Worm (Caenorhabditis elegans) whole organism, L1 larva: Measurements from ENCODE around the gene EEED8.4.

Experiments
- C04F5.9 ChIP-seq: sonication (generic microtip); optimal IDR thresholded peaks from 2 replicates; lab custom pipeline; 2016; ENCODE audit warnings: missing genetic modification characterization, missing compliant biosample characterization
- C16A3.4 ChIP-seq: fragments of 150-350 bp; optimal IDR thresholded peaks from 2 replicates; lab custom pipeline; 2014; ENCODE audit warnings: missing biosample characterization, missing genetic modification characterization
- C34B4.2 ChIP-seq: sonication (generic microtip); optimal IDR thresholded peaks from 2 replicates; lab custom pipeline; 2017; ENCODE audit warnings: mild to moderate bottlenecking, missing genetic modification characterization, missing compliant biosample characterization
- F16B12.6 ChIP-seq: fragments of 150-350 bp; optimal IDR thresholded peaks from 2 replicates; lab custom pipeline; 2014; ENCODE audit warnings: missing biosample characterization, missing genetic modification characterization
- alr-1 ChIP-seq: fragments of 200-800 bp; sonication (Bioruptor generic); optimal IDR thresholded peaks from 2 replicates; lab custom pipeline; 2018; ENCODE audit warnings: borderline replicate concordance, mild to moderate bottlenecking, missing genetic modification characterization, missing compliant biosample characterization
- aly-2 ChIP-seq: fragments of 150-350 bp; optimal IDR thresholded peaks from 2 replicates; lab custom pipeline; 2014; ENCODE audit warnings: missing biosample characterization, missing genetic modification characterization
- blmp-1 ChIP-seq: fragments of 150-350 bp; optimal IDR thresholded peaks from 2 replicates; lab custom pipeline; 2014; ENCODE audit warnings: missing biosample characterization, missing genetic modification characterization
- ceh-8 ChIP-seq: fragments of 200-800 bp; sonication (Bioruptor generic); optimal IDR thresholded peaks from 2 replicates; lab custom pipeline; 2018; ENCODE audit warnings: mild to moderate bottlenecking, missing genetic modification characterization, moderate library complexity, missing compliant biosample characterization
- ceh-88 ChIP-seq: fragments of 200-800 bp; sonication (Bioruptor generic); IDR thresholded peaks from 2 replicates; pipeline ENCODE4 v1.3.6; 2022; ENCODE audit warnings: missing genetic modification characterization, missing compliant biosample characterization
- ces-1 ChIP-seq: fragments of 150-350 bp; optimal IDR thresholded peaks from 2 replicates; lab custom pipeline; 2014; ENCODE audit warnings: missing biosample characterization, missing genetic modification reagents, missing genetic modification characterization
- dpl-1 ChIP-seq, 3 experiments: fragments of 150-350 bp in 2 of 3; sonication (generic microtip) in 1 of 3; optimal IDR thresholded peaks; 2 replicates each; lab custom pipeline; 2014 to 2017; ENCODE audit warnings: missing biosample characterization in 3 of 3, missing genetic modification characterization in 3 of 3, missing genetic modification reagents in 3 of 3
- efl-1 ChIP-seq, 4 experiments: fragments of 150-350 bp; optimal IDR thresholded peaks in 3 of 4; peaks in 1 of 4; 1 replicate in 1 of 4; 2 replicates in 3 of 4; lab custom pipeline; 2014; ENCODE audit warnings: missing biosample characterization in 2 of 4, missing genetic modification characterization in 2 of 4, missing genetic modification reagents in 2 of 4
- elt-2 ChIP-seq: sonication (generic microtip); optimal IDR thresholded peaks from 2 replicates; lab custom pipeline; 2016; ENCODE audit warnings: missing genetic modification characterization, mild to moderate bottlenecking, inconsistent platforms, missing compliant biosample characterization, missing genetic modification reagents
- ets-5 ChIP-seq: fragments of 200-800 bp; sonication (Bioruptor generic); IDR thresholded peaks from 2 replicates; pipeline ENCODE4 v1.3.6; 2022; ENCODE audit warnings: missing genetic modification characterization, missing compliant biosample characterization
- fkh-4 ChIP-seq: sonication (generic microtip); optimal IDR thresholded peaks from 2 replicates; lab custom pipeline; 2016; ENCODE audit warnings: missing compliant biosample characterization, missing genetic modification characterization, borderline replicate concordance
- grh-1 ChIP-seq: fragments of 200-800 bp; sonication (Bioruptor generic); IDR thresholded peaks from 2 replicates; pipeline ENCODE4 v1.3.6; 2022; ENCODE audit warnings: missing genetic modification reagents, missing genetic modification characterization, missing compliant biosample characterization
- hlh-17 ChIP-seq: fragments of 200-800 bp; sonication (Bioruptor generic); optimal IDR thresholded peaks from 2 replicates; lab custom pipeline; 2018; ENCODE audit warnings: missing genetic modification characterization, mild to moderate bottlenecking, missing compliant biosample characterization, moderate library complexity, borderline replicate concordance
- hlh-4 ChIP-seq: sonication (generic microtip); optimal IDR thresholded peaks from 2 replicates; lab custom pipeline; 2016; ENCODE audit warnings: mild to moderate bottlenecking, missing genetic modification characterization, missing compliant biosample characterization
- hpl-2 ChIP-seq: fragments of 150-350 bp; optimal IDR thresholded peaks from 2 replicates; lab custom pipeline; 2014; ENCODE audit warnings: missing biosample characterization, missing genetic modification reagents, missing genetic modification characterization
- irx-1 ChIP-seq: sonication (generic microtip); optimal IDR thresholded peaks from 2 replicates; lab custom pipeline; 2016; ENCODE audit warnings: missing genetic modification characterization, missing compliant biosample characterization
- jun-1 ChIP-seq: fragments of 150-350 bp; optimal IDR thresholded peaks from 2 replicates; lab custom pipeline; 2014; ENCODE audit warnings: missing biosample characterization, missing genetic modification reagents, missing genetic modification characterization
- lin-14 ChIP-seq: fragments of 200-800 bp; sonication (Bioruptor generic); optimal IDR thresholded peaks from 2 replicates; lab custom pipeline; 2018; ENCODE audit warnings: mild to moderate bottlenecking, missing genetic modification characterization, moderate library complexity, missing compliant biosample characterization
- lin-35 ChIP-seq, 2 experiments: fragments of 150-350 bp; optimal IDR thresholded peaks; 2 replicates each; lab custom pipeline; 2014; ENCODE audit warnings: missing biosample characterization in 2 of 2, missing genetic modification characterization in 2 of 2, missing genetic modification reagents in 2 of 2
- lin-39 ChIP-seq: fragments of 150-350 bp; optimal IDR thresholded peaks from 2 replicates; lab custom pipeline; 2014; ENCODE audit warnings: missing biosample characterization, missing genetic modification reagents, missing genetic modification characterization
- lir-3 ChIP-seq: sonication (generic microtip); optimal IDR thresholded peaks from 2 replicates; lab custom pipeline; 2016; ENCODE audit warnings: mild to moderate bottlenecking, missing genetic modification characterization, moderate library complexity, missing compliant biosample characterization; ENCODE audit not compliant: poor library complexity
- mdl-1 ChIP-seq, 2 experiments: fragments of 150-350 bp; optimal IDR thresholded peaks; 2 replicates each; lab custom pipeline; 2014 to 2017; ENCODE audit warnings: missing biosample characterization in 2 of 2, missing genetic modification characterization in 2 of 2, inconsistent platforms in 1 of 2
- nhr-11 ChIP-seq: fragments of 150-350 bp; optimal IDR thresholded peaks from 2 replicates; lab custom pipeline; 2014; ENCODE audit warnings: missing biosample characterization, missing genetic modification characterization
- nhr-12 ChIP-seq: sonication (generic microtip); optimal IDR thresholded peaks from 2 replicates; lab custom pipeline; 2017; ENCODE audit warnings: missing biosample characterization, missing genetic modification characterization
- nhr-20 ChIP-seq: sonication (generic microtip); optimal IDR thresholded peaks from 2 replicates; lab custom pipeline; 2016; ENCODE audit warnings: mild to moderate bottlenecking, missing genetic modification characterization, missing compliant biosample characterization
- nhr-237 ChIP-seq: fragments of 150-350 bp; optimal IDR thresholded peaks from 2 replicates; lab custom pipeline; 2014; ENCODE audit warnings: missing biosample characterization, missing genetic modification characterization
- nhr-28 ChIP-seq: fragments of 150-350 bp; optimal IDR thresholded peaks from 2 replicates; lab custom pipeline; 2014; ENCODE audit warnings: missing biosample characterization, missing genetic modification characterization
- nhr-47 ChIP-seq: sonication (generic microtip); optimal IDR thresholded peaks from 2 replicates; lab custom pipeline; 2016; ENCODE audit warnings: mild to moderate bottlenecking, missing genetic modification characterization, moderate library complexity, missing compliant biosample characterization
- nhr-71 ChIP-seq: sonication (generic microtip); optimal IDR thresholded peaks from 2 replicates; lab custom pipeline; 2016; ENCODE audit warnings: mild to moderate bottlenecking, missing genetic modification characterization, moderate library complexity, missing compliant biosample characterization
- nhr-77 ChIP-seq: fragments of 150-350 bp; optimal IDR thresholded peaks from 2 replicates; lab custom pipeline; 2014; ENCODE audit warnings: missing biosample characterization, missing genetic modification characterization
- nhr-84 ChIP-seq: sonication (generic microtip); optimal IDR thresholded peaks from 2 replicates; lab custom pipeline; 2017; ENCODE audit warnings: missing biosample characterization, missing genetic modification characterization
- nhr-85 ChIP-seq: sonication (generic microtip); peaks from one replicate; lab custom pipeline; 2016; ENCODE audit warnings: missing genetic modification characterization, inconsistent platforms, missing compliant biosample characterization
- pag-3 ChIP-seq: sonication (generic microtip); optimal IDR thresholded peaks from 2 replicates; lab custom pipeline; 2017; ENCODE audit warnings: missing genetic modification characterization, mild to moderate bottlenecking, missing compliant biosample characterization, antibody characterized with exemption, borderline replicate concordance; ENCODE audit not compliant: insufficient read depth
- pax-3 ChIP-seq: fragments of 200-800 bp; sonication (Bioruptor generic); optimal IDR thresholded peaks from 2 replicates; lab custom pipeline; 2018; ENCODE audit warnings: mild to moderate bottlenecking, missing genetic modification characterization, moderate library complexity, missing compliant biosample characterization
- pqm-1 ChIP-seq: sonication (generic microtip); optimal IDR thresholded peaks from 3 replicates; lab custom pipeline; 2017; ENCODE audit warnings: missing biosample characterization, missing genetic modification characterization
- rnt-1 ChIP-seq: sonication (generic microtip); optimal IDR thresholded peaks from 2 replicates; lab custom pipeline; 2016; ENCODE audit warnings: mild to moderate bottlenecking, missing genetic modification characterization, moderate library complexity, missing compliant biosample characterization
- snpc-4 ChIP-seq: fragments of 150-350 bp; optimal IDR thresholded peaks from 2 replicates; lab custom pipeline; 2014; ENCODE audit warnings: missing biosample characterization, missing genetic modification characterization
- snu-23 ChIP-seq: sonication (generic microtip); optimal IDR thresholded peaks from 2 replicates; lab custom pipeline; 2016; ENCODE audit warnings: missing genetic modification characterization, missing compliant biosample characterization
- sox-4 ChIP-seq: sonication (generic microtip); optimal IDR thresholded peaks from 2 replicates; lab custom pipeline; 2016; ENCODE audit warnings: missing genetic modification characterization, missing compliant biosample characterization
- sptf-1 ChIP-seq: fragments of 150-350 bp; optimal IDR thresholded peaks from 2 replicates; lab custom pipeline; 2014; ENCODE audit warnings: missing biosample characterization, missing genetic modification characterization
- sup-37 ChIP-seq: fragments of 200-800 bp; sonication (Bioruptor generic); optimal IDR thresholded peaks from 2 replicates; lab custom pipeline; 2018; ENCODE audit warnings: mild to moderate bottlenecking, missing genetic modification characterization, missing compliant biosample characterization
- swsn-7 ChIP-seq: sonication (generic microtip); optimal IDR thresholded peaks from 2 replicates; lab custom pipeline; 2016; ENCODE audit warnings: missing genetic modification characterization, missing compliant biosample characterization
- unc-130 ChIP-seq: fragments of 150-350 bp; optimal IDR thresholded peaks from 2 replicates; lab custom pipeline; 2017; ENCODE audit warnings: missing biosample characterization, missing genetic modification characterization, inconsistent platforms
- unc-30 ChIP-seq: sonication (generic microtip); optimal IDR thresholded peaks from 2 replicates; lab custom pipeline; 2017; ENCODE audit warnings: missing biosample characterization, missing genetic modification characterization
- vab-15 ChIP-seq: sonication (generic microtip); optimal IDR thresholded peaks from 2 replicates; lab custom pipeline; 2017; ENCODE audit warnings: missing genotype, mild to moderate bottlenecking, missing genetic modification characterization, missing compliant biosample characterization
- zag-1 ChIP-seq: fragments of 150-350 bp; optimal IDR thresholded peaks from 2 replicates; lab custom pipeline; 2014; ENCODE audit warnings: missing biosample characterization, missing genetic modification characterization
- ztf-11 ChIP-seq, 2 experiments: sonication (generic microtip); optimal IDR thresholded peaks; 2 replicates each; lab custom pipeline; 2016 to 2017; ENCODE audit warnings: missing genetic modification characterization in 2 of 2, missing biosample characterization in 1 of 2, missing compliant biosample characterization in 1 of 2

EEED8.4 gene

DNA sequence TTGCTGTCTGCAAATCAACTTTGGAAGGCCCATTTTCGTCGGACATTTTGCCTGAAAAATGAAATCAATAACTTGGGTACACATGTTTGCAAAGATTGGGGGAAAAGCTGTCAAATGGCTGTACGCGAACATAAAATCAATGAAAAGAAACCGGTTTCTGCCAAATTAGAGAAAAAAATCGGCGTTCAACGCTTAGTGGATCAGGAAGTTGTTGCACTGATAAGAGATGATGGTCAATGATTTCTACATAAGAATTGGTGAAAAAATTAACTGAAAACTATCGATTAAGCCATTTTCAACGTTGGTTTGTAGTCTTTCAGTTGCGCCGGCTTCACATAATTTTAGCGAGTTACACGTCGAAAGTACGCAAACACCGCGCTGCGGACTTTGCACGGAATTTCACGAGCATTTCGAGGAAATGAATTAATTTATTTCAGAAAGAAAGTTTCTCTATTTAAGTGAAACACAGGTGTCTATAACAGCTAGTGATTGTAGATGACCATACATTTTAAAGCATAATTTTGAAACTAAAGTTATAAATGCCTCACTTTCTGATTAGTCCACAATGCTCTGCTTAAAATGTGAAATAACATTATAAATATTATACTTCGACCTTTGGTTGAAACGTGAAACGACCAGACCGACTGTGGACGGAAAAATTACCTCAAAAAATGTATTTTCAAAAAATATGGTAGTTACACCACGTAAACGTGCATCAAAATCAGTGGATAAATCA, 20.6 kb downstream of the EEED8.4 start, which contains the start of the genes F07F6.4 and F07F6.2 (continued):
- TF ChIP-seq nhr-47 (tag; lab: Kevin White, UChicago) (peak; percentile 2), unc-30 (tag; lab: Kevin White, UChicago) (no peak), alr-1 (tag; lab: Kevin White, UChicago) (no peak), zag-1 (no peak), irx-1 (no peak), C16A3.4 (tag; lab: Kevin White, UChicago) (no peak), hpl-2 (GFP tag; lab: Kevin White, UChicago) (no peak), rnt-1 (peak; percentile 20), mdl-1 (tag; optimal IDR thresholded peaks at IDR 0.05; lab: Kevin White, UChicago) (no peak), lin-39 (tag; lab: Kevin White, UChicago) (no peak), nhr-11 (tag; lab: Kevin White, UChicago) (no peak), grh-1 (no peak), swsn-7 (no peak), C34B4.2 (tag; lab: Kevin White, UChicago) (no peak), elt-2 (tag; lab: Kevin White, UChicago) (no peak), nhr-237 (tag; lab: Kevin White, UChicago) (no peak), unc-130 (tag; lab: Kevin White, UChicago) (peak; percentile 53), C04F5.9 (tag; lab: Kevin White, UChicago) (no peak), hlh-4 (no peak), jun-1 (tag; lab: Kevin White, UChicago) (no peak), hlh-17 (GFP tag; lab: Kevin White, UChicago) (no peak), F16B12.6 (tag; lab: Kevin White, UChicago) (peak; percentile 92), fkh-4 (tag; lab: Kevin White, UChicago) (no peak), snu-23 (no peak), efl-1 (optimal IDR thresholded peaks at IDR 0.05; lab: Kevin White, UChicago) (peak; percentile 40 to 55), efl-1 (GFP tag; optimal IDR thresholded peaks at IDR 0.05 in 1 of 2; lab: Kevin White, UChicago) (peak; percentile 56 to 89), lin-35 (GFP tag; optimal IDR thresholded peaks at IDR 0.05; lab: Kevin White, UChicago) (peak; percentile 44 to 63), vab-15 (tag; lab: Kevin White, UChicago) (no peak), ceh-88 (GFP tag; lab: Robert Waterston, UW) (no peak), sptf-1 (tag; lab: Kevin White, UChicago) (no peak), ets-5 (GFP tag; lab: Robert Waterston, UW) (no peak), pag-3 (tag; lab: Kevin White, UChicago) (no peak), snpc-4 (tag; lab: Kevin White, UChicago) (no peak), ces-1 (GFP tag; lab: Kevin White, UChicago) (no peak), nhr-77 (tag; lab: Kevin White, UChicago) (no peak), nhr-28 (tag; lab: Kevin White, UChicago) (no peak), pax-3 (tag; lab: Kevin White, UChicago) (no peak), nhr-12 (no peak), nhr-71 (peak; percentile 32), ceh-8 (GFP tag; lab: Kevin White, UChicago) (no peak), lir-3 (tag; lab: Kevin White, UChicago) (no peak), pqm-1 (no peak), nhr-20 (no peak), sup-37 (GFP tag; lab: Kevin White, UChicago) (no peak), aly-2 (tag; lab: Kevin White, UChicago) (no peak), nhr-85 (tag; lab: Kevin White, UChicago) (no peak), ztf-11 (tag; optimal IDR thresholded peaks at IDR 0.05; lab: Kevin White, UChicago) (no peak), sox-4 (tag; lab: Kevin White, UChicago) (no peak), dpl-1 (GFP tag; optimal IDR thresholded peaks at IDR 0.05; lab: Kevin White, UChicago) (peak; percentile 30 to 64 (median 42)), lin-14 (GFP tag; lab: Kevin White, UChicago) (no peak), blmp-1 (tag; lab: Kevin White, UChicago) (peak; percentile 34), nhr-84 (tag; lab: Kevin White, UChicago) (no peak)
